Fruit fly (Drosophila melanogaster): ENCODE measurements around the gene CG12268.

CG12268 gene

DNA sequence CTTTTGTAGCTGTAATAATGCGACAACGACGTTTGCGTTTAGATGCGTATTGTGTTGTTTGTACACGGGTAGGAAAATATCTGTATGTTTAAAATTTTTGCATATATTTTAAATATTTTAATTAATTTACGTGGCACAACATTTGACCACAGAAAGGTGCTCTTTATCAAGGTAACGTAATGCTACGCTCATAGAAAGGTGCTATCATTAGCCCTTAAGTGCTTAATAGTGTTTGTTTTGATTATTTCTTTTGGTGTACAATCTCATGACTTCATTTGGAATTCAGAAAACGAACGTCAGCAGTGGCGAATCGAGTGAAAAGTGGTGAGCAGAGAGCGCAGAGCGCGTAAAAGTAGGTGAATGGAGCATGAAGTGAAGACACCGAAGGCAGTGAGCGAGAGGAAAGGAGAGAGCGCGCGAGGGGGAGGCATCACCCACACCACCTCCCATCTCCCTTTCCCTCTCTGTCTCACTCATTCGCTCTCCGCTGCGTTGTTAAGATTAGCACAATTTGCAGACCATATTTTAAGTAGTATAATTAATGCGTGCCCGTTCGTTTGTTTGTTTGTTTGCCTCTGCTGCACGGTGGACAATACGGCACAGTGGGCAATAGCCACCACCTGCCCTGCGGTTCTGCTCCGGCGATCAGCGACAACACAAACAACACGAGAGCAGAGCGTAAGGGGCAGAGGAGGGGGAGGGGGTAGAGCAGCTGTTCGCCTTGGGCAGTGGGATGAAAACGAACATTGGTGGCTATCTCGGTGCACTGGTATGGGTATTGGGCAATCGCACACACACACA lies 26.3 kb downstream of the CG12268 start (continued):
- TF ChIP-seq CG9797 (GFP tag; optimal IDR thresholded peaks at IDR 0.05) (no peak), CG13624 (GFP tag; optimal IDR thresholded peaks at IDR 0.05) (no peak), E2f1 (GFP tag; IDR thresholded peaks at IDR 0.05) (peak; percentile 66), kah (GFP tag; optimal IDR thresholded peaks at IDR 0.05) (peak; percentile 57), Jarid2 (GFP tag; optimal IDR thresholded peaks at IDR 0.05) (no peak), Elba2 (GFP tag; optimal IDR thresholded peaks at IDR 0.05) (no peak), CG14050 (GFP tag; IDR thresholded peaks at IDR 0.05) (peak; percentile 13; the same call in 1 of the 3 replicates), al (GFP tag; IDR thresholded peaks at IDR 0.05) (no peak), sr (GFP tag; IDR thresholded peaks at IDR 0.05) (peak; percentile 79), wek (GFP tag; optimal IDR thresholded peaks at IDR 0.05) (no peak), sna (GFP tag; IDR thresholded peaks at IDR 0.05; ENCODE audit: partially characterized antibody) (no peak), inv (GFP tag; IDR thresholded peaks at IDR 0.05; ENCODE audit: partially characterized antibody) (no peak; the same call in 1 of the 2 replicates), Asciz (GFP tag; optimal IDR thresholded peaks at IDR 0.05) (peak; percentile 19), Adf1 (GFP tag; IDR thresholded peaks at IDR 0.05) (peak; percentile 40; the same call in 1 of the 2 replicates), dysf (GFP tag; IDR thresholded peaks at IDR 0.05) (peak; percentile 40), CG17829 (tag; optimal IDR thresholded peaks at IDR 0.05) (no peak), cato (GFP tag; optimal IDR thresholded peaks at IDR 0.05; ENCODE audit: borderline replicate concordance) (no peak), CG6813 (GFP tag; optimal IDR thresholded peaks at IDR 0.05) (no peak), Trl (optimal IDR thresholded peaks at IDR 0.05) (peak; percentile 65 to 79), Trl (GFP tag; optimal IDR thresholded peaks at IDR 0.05) (no peak), CG17612 (GFP tag; IDR thresholded peaks at IDR 0.05) (0 out of 2 replicates have a peak, but pooled peaks have one; percentile 11), CG6272 (GFP tag; IDR thresholded peaks at IDR 0.05) (no peak), CG14667 (GFP tag; IDR thresholded peaks at IDR 0.05) (no peak), CG6854 (GFP tag; optimal IDR thresholded peaks at IDR 0.05) (peak; percentile 16), Xrp1 (GFP tag; IDR thresholded peaks at IDR 0.05) (peak; percentile 58), phol (tag; optimal IDR thresholded peaks at IDR 0.05) (peak; percentile 48), CG15269 (tag; optimal IDR thresholded peaks at IDR 0.05) (peak; percentile 59), CG16863 (GFP tag; optimal IDR thresholded peaks at IDR 0.05) (no peak), CG14860 (GFP tag; IDR thresholded peaks at IDR 0.05; ENCODE audit: partially characterized antibody) (no peak), CG11695 (GFP tag; IDR thresholded peaks at IDR 0.05) (peak; percentile 54; the same call in 2 of the 3 replicates), chinmo (GFP tag; IDR thresholded peaks at IDR 0.05; ENCODE audit: partially characterized antibody) (peak; percentile 97; the same call in 3 of the 4 replicates), CG10366 (GFP tag; IDR thresholded peaks at IDR 0.05) (peak; percentile 50; the same call in 1 of the 2 replicates), CG3281 (GFP tag; optimal IDR thresholded peaks at IDR 0.05) (peak; percentile 48), ewg (GFP tag; optimal IDR thresholded peaks at IDR 0.05) (no peak), sd (tag; optimal IDR thresholded peaks at IDR 0.05) (no peak), CG1233 (GFP tag; optimal IDR thresholded peaks at IDR 0.05) (peak; percentile 39), Mad (GFP tag; optimal IDR thresholded peaks at IDR 0.05) (no peak), CG17361 (GFP tag; IDR thresholded peaks at IDR 0.05) (peak; percentile 59; the same call in 2 of the 3 replicates), klu (GFP tag; IDR thresholded peaks at IDR 0.05) (peak; percentile 58; the same call in 1 of the 2 replicates), CG11085 (GFP tag; IDR thresholded peaks at IDR 0.05) (no peak), CG11696 (GFP tag; IDR thresholded peaks at IDR 0.05) (no peak), zfh1 (GFP tag; IDR thresholded peaks at IDR 0.05) (peak; percentile 57; the same call in 1 of the 3 replicates), ranshi (GFP tag; IDR thresholded peaks at IDR 0.05) (peak; percentile 62; the same call in 1 of the 2 replicates), stc (GFP tag; IDR thresholded peaks at IDR 0.05) (peak; percentile 74), da (GFP tag; optimal IDR thresholded peaks at IDR 0.05) (peak; percentile 91), crp (GFP tag; optimal IDR thresholded peaks at IDR 0.05) (peak in 1 of 2 experiments; percentile 79), zen2 (GFP tag; IDR thresholded peaks at IDR 0.05; ENCODE audit: partially characterized antibody) (no peak), Ada2b (GFP tag; IDR thresholded peaks at IDR 0.05) (peak; percentile 46)

All from whole organism, embryonic.